Worm (Caenorhabditis elegans): ENCODE data around the gene K11C4.1.

Gene K11C4.1

DNA sequence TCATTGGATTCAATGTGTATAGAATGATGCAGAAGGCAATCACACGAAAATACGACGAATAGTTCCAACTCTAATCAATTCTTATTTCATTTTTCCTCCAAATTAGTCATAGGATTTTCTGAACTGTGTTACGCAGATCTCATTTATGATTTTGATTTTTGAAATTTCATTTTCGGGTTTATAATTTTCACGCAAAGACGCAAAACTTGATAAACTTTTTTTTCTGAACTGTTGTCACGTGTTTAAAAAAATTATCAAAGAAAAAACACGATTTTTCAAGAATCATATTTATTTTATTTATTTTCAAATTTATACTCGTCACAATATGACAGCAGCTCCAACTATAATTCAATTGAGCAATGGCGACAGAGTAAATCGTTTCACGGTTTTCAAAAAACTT, at the start of gene K11C4.1:
Gene K11C4.1 (plus strand): TSS at position 301 of the 400 bp plus-strand sequence.
- no peak for TF ChIP-seq aly-1 (tag; optimal IDR thresholded peaks at IDR 0.05)

- TF ChIP-seq flt-1 (GFP tag; IDR thresholded peaks at IDR 0.05) (no peak), F13C5.2 (tag; optimal IDR thresholded peaks at IDR 0.05) (no peak), sea-1 (GFP tag; conservative IDR thresholded peaks at IDR 0.05) (no peak), pes-1 (GFP tag; IDR thresholded peaks at IDR 0.05) (no peak), ceh-13 (GFP tag; optimal IDR thresholded peaks at IDR 0.05) (no peak), tra-4 (tag; optimal IDR thresholded peaks at IDR 0.05) (no peak), ets-7 (tag; optimal IDR thresholded peaks at IDR 0.05) (no peak), hmg-4 (GFP tag; optimal IDR thresholded peaks at IDR 0.05) (no peak), tbx-37 (GFP tag; conservative IDR thresholded peaks at IDR 0.05) (no peak), tbx-11 (GFP tag; IDR thresholded peaks at IDR 0.05) (no peak), hmbx-1 (tag; optimal IDR thresholded peaks at IDR 0.05) (no peak), hnd-1 (tag; optimal IDR thresholded peaks at IDR 0.05) (no peak), B0310.2 (tag; optimal IDR thresholded peaks at IDR 0.05) (no peak), aly-1 (tag; optimal IDR thresholded peaks at IDR 0.05) (no peak), ceh-36 (tag; optimal IDR thresholded peaks at IDR 0.05) (no peak), scrt-1 (GFP tag; IDR thresholded peaks at IDR 0.05) (no peak), ama-1 (optimal IDR thresholded peaks at IDR 0.05) (no peak)
Observed at ce11 chrV:6854711-6855110, 42.1 kb upstream of the K11C4.1 start, which contains the start of gene gpa-10. TSS of gene gpa-10 (minus strand) at chrV:6854811.

DNA sequence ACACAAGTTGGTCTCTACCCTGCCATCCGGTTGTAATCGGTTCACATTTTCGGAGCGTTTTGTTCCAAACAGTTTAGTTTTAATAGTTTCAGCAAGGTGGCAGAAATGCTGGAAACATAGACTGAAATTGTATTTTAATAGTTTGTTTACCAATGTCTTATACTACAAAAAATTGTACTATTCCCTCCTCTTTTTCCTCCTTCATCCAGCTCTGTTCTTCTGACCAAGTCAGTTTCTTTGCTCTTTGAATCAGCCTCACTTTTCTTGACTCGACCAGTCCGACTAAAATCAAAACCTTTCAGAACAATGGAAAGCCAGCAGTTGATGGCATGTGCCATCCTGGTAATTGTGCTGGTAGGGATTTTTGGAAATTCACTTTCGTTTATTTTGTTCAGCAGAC, 26.8 kb upstream of the K11C4.1 start, which contains the start of gene frpr-18:
Gene frpr-18 (plus strand): TSS at position 301 of the 400 bp plus-strand sequence.
- TF ChIP-seq B0310.2 (tag; optimal IDR thresholded peaks at IDR 0.05): no peak
- no peak for TF ChIP-seq tbx-37 (GFP tag; conservative IDR thresholded peaks at IDR 0.05)
- TF ChIP-seq tra-4 (tag; optimal IDR thresholded peaks at IDR 0.05): no peak
- TF ChIP-seq scrt-1 (GFP tag; IDR thresholded peaks at IDR 0.05): no peak
- no peak for TF ChIP-seq F13C5.2 (tag; optimal IDR thresholded peaks at IDR 0.05)
- TF ChIP-seq sea-1 (GFP tag; conservative IDR thresholded peaks at IDR 0.05): no peak
- no peak for TF ChIP-seq hnd-1 (tag; optimal IDR thresholded peaks at IDR 0.05)
- no peak for TF ChIP-seq ama-1 (optimal IDR thresholded peaks at IDR 0.05)
- TF ChIP-seq ceh-13 (GFP tag; optimal IDR thresholded peaks at IDR 0.05): no peak
- no peak for TF ChIP-seq pes-1 (GFP tag; IDR thresholded peaks at IDR 0.05)
- no peak for TF ChIP-seq aly-1 (tag; optimal IDR thresholded peaks at IDR 0.05)
- TF ChIP-seq hmbx-1 (tag; optimal IDR thresholded peaks at IDR 0.05): no peak
- no peak for TF ChIP-seq hmg-4 (GFP tag; optimal IDR thresholded peaks at IDR 0.05)
- no peak for TF ChIP-seq tbx-11 (GFP tag; IDR thresholded peaks at IDR 0.05)
- no peak for TF ChIP-seq ets-7 (tag; optimal IDR thresholded peaks at IDR 0.05)
- no peak for TF ChIP-seq flt-1 (GFP tag; IDR thresholded peaks at IDR 0.05)
- no peak for TF ChIP-seq ceh-36 (tag; optimal IDR thresholded peaks at IDR 0.05)

DNA sequence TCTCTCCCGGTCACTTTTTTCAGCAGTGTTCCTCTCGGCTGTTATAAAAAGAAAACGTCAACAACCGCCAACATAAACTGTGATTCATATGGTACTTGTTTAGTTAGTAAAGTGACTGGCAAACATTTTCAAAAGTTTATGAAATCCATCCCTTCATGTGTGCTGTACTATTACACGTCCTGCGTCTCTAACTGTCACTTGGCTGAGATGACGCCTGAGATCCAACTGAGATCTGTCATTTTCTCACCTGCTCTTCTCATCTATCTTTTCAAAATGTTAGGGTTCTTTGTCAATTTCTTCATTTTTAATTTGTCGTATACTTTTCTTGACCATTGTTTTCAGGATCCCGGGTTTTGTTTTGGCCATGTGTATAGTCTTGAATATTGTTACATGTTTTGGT, 22.1 kb upstream of the K11C4.1 start:
- TF ChIP-seq F13C5.2 (tag; optimal IDR thresholded peaks at IDR 0.05) (no peak), scrt-1 (GFP tag; IDR thresholded peaks at IDR 0.05) (no peak), aly-1 (tag; optimal IDR thresholded peaks at IDR 0.05) (no peak), sea-1 (GFP tag; conservative IDR thresholded peaks at IDR 0.05) (no peak), flt-1 (GFP tag; IDR thresholded peaks at IDR 0.05) (no peak), tra-4 (tag; optimal IDR thresholded peaks at IDR 0.05) (no peak), ceh-36 (tag; optimal IDR thresholded peaks at IDR 0.05) (no peak), hmg-4 (GFP tag; optimal IDR thresholded peaks at IDR 0.05) (no peak), hnd-1 (tag; optimal IDR thresholded peaks at IDR 0.05) (no peak), tbx-37 (GFP tag; conservative IDR thresholded peaks at IDR 0.05) (no peak), tbx-11 (GFP tag; IDR thresholded peaks at IDR 0.05) (no peak), ceh-13 (GFP tag; optimal IDR thresholded peaks at IDR 0.05) (no peak), ets-7 (tag; optimal IDR thresholded peaks at IDR 0.05) (no peak), ama-1 (optimal IDR thresholded peaks at IDR 0.05) (no peak), pes-1 (GFP tag; IDR thresholded peaks at IDR 0.05) (no peak)

DNA sequence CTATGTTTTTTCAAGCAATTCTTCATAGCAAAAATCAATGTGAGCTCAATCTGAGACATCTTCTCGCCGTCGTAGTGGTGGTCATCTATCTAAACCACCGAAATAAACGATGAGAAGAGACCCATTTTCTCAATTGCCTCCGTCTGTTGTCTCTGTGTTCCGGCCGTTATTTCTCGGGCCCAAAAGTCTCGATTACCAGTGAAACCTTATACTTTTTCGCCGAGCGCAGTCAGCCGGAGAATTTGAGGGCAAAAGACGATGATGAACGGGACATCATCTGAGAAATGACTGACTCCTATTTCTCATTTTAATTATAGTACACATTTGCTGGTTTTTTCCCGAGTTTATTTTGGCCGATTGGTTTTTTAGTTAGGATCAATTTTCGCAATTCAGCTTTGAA, 21.0 kb upstream of the K11C4.1 start:
- TF ChIP-seq ceh-36 (tag; optimal IDR thresholded peaks at IDR 0.05) (no peak), B0310.2 (tag; optimal IDR thresholded peaks at IDR 0.05) (no peak), sea-1 (GFP tag; conservative IDR thresholded peaks at IDR 0.05) (no peak), hmg-4 (GFP tag; optimal IDR thresholded peaks at IDR 0.05) (no peak), tra-4 (tag; optimal IDR thresholded peaks at IDR 0.05) (no peak), tbx-37 (GFP tag; conservative IDR thresholded peaks at IDR 0.05) (no peak), ama-1 (optimal IDR thresholded peaks at IDR 0.05) (no peak)

DNA sequence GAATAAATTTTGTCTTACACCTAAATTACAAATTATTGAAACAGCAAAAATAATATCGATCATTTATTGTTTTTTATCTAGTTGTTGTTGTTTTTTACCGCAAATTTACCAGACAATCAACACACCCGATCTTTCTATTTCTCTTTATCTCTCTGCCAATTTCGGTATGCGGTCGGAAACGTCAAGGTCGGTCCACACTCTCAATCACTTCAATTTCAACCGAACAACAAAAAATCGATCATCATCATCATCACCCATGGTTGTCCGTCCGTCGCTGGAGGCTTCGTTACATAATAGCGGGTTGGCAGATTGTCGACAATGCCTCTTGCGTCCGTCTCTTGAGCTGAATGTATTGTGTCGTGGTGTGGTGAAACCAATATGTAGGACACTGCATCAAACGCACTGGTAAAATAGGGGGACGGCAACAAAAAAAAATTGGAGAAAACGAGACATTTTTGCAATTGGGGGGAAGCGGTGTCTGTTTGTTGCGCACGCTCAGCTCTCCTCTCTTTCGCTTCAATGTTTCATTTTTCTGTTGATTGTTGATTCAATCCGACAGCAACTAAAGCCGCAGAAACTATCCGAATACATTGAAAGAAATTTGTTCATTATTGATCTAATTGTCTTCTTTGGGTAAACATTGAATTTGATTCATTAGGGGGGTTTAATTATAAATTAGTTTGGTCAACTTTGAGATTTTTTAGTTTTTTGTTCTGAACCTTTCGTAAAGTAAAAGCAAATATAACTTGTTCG, 19.9 kb upstream of the K11C4.1 start:
- no peak for TF ChIP-seq ama-1 (optimal IDR thresholded peaks at IDR 0.05)
- TF ChIP-seq tbx-11 (GFP tag; IDR thresholded peaks at IDR 0.05): no peak
- peak; percentile 18 for TF ChIP-seq hmg-4 (GFP tag; optimal IDR thresholded peaks at IDR 0.05)
- no peak for TF ChIP-seq aly-1 (tag; optimal IDR thresholded peaks at IDR 0.05)

ce11 chrV:6878559-6878958, 18.2 kb upstream of the K11C4.1 start:
- no peak for TF ChIP-seq tra-4 (tag; optimal IDR thresholded peaks at IDR 0.05)
- TF ChIP-seq hmg-4 (GFP tag; optimal IDR thresholded peaks at IDR 0.05): no peak
- TF ChIP-seq tbx-11 (GFP tag; IDR thresholded peaks at IDR 0.05): no peak
- TF ChIP-seq ets-7 (tag; optimal IDR thresholded peaks at IDR 0.05): no peak
- no peak for TF ChIP-seq ceh-36 (tag; optimal IDR thresholded peaks at IDR 0.05)
- no peak for TF ChIP-seq sea-1 (GFP tag; conservative IDR thresholded peaks at IDR 0.05)
- no peak for TF ChIP-seq hmbx-1 (tag; optimal IDR thresholded peaks at IDR 0.05)
- TF ChIP-seq tbx-37 (GFP tag; conservative IDR thresholded peaks at IDR 0.05): no peak
- TF ChIP-seq scrt-1 (GFP tag; IDR thresholded peaks at IDR 0.05): no peak

ce11 chrV:6879490-6879889, 17.3 kb upstream of the K11C4.1 start:
- TF ChIP-seq ceh-36 (tag; optimal IDR thresholded peaks at IDR 0.05) (no peak), hmg-4 (GFP tag; optimal IDR thresholded peaks at IDR 0.05) (peak; percentile 93), flt-1 (GFP tag; IDR thresholded peaks at IDR 0.05) (peak; percentile 58; the same call in 1 of the 2 replicates), ets-7 (tag; optimal IDR thresholded peaks at IDR 0.05) (peak; percentile 43), B0310.2 (tag; optimal IDR thresholded peaks at IDR 0.05) (no peak), hnd-1 (tag; optimal IDR thresholded peaks at IDR 0.05) (no peak), aly-1 (tag; optimal IDR thresholded peaks at IDR 0.05) (peak; percentile 64), tbx-11 (GFP tag; IDR thresholded peaks at IDR 0.05) (no peak), ama-1 (optimal IDR thresholded peaks at IDR 0.05) (no peak), ceh-13 (GFP tag; optimal IDR thresholded peaks at IDR 0.05) (no peak), tbx-37 (GFP tag; conservative IDR thresholded peaks at IDR 0.05) (no peak), hmbx-1 (tag; optimal IDR thresholded peaks at IDR 0.05) (no peak), F13C5.2 (tag; optimal IDR thresholded peaks at IDR 0.05) (peak; percentile 78), pes-1 (GFP tag; IDR thresholded peaks at IDR 0.05) (no peak), sea-1 (GFP tag; conservative IDR thresholded peaks at IDR 0.05) (peak; percentile 72; the same call in 1 of the 2 replicates), tra-4 (tag; optimal IDR thresholded peaks at IDR 0.05) (no peak), scrt-1 (GFP tag; IDR thresholded peaks at IDR 0.05) (no peak)
